Worm (Caenorhabditis elegans): ENCODE data around the gene W05H5.1.

W05H5.1 gene

ce11 chrII:12457275-12457674 lies 12.7 kb upstream of the W05H5.1 start, which contains the start of gene sre-38:
Gene sre-38, plus strand, starts transcription at chrII:12457575.
- TF ChIP-seq mdl-1 (tag; optimal IDR thresholded peaks at IDR 0.05) (no peak), hlh-4 (tag; optimal IDR thresholded peaks at IDR 0.05) (no peak), hpl-2 (GFP tag; optimal IDR thresholded peaks at IDR 0.05) (no peak), pag-3 (tag; optimal IDR thresholded peaks at IDR 0.05; ENCODE audit: borderline replicate concordance, insufficient read depth) (no peak), nhr-237 (tag; optimal IDR thresholded peaks at IDR 0.05) (no peak), nhr-71 (tag; optimal IDR thresholded peaks at IDR 0.05) (no peak), lin-39 (tag; optimal IDR thresholded peaks at IDR 0.05) (no peak), mep-1 (tag; optimal IDR thresholded peaks at IDR 0.05) (no peak), ceh-90 (tag; optimal IDR thresholded peaks at IDR 0.05) (no peak), efl-1 (optimal IDR thresholded peaks at IDR 0.05) (no peak), efl-1 (GFP tag; optimal IDR thresholded peaks at IDR 0.05 in 1 of 2) (no peak), snpc-4 (tag; optimal IDR thresholded peaks at IDR 0.05) (no peak), ztf-11 (tag; optimal IDR thresholded peaks at IDR 0.05) (no peak), nhr-77 (tag; optimal IDR thresholded peaks at IDR 0.05) (no peak), aha-1 (tag; optimal IDR thresholded peaks at IDR 0.05) (no peak), sup-37 (GFP tag; optimal IDR thresholded peaks at IDR 0.05) (no peak), F16B12.6 (tag; optimal IDR thresholded peaks at IDR 0.05) (no peak), unc-30 (tag; optimal IDR thresholded peaks at IDR 0.05) (no peak), sptf-1 (tag; optimal IDR thresholded peaks at IDR 0.05) (no peak), C04F5.9 (tag; optimal IDR thresholded peaks at IDR 0.05) (no peak), alr-1 (tag; optimal IDR thresholded peaks at IDR 0.05; ENCODE audit: borderline replicate concordance) (no peak)

ce11 chrII:12456633-12457032 lies 12.1 kb upstream of the W05H5.1 start, which contains the start of gene sre-32:
Gene sre-32, minus strand, starts transcription at chrII:12456733.
- no peak for TF ChIP-seq unc-98 (GFP tag; IDR thresholded peaks at IDR 0.05)
- no peak for TF ChIP-seq aha-1 (tag; optimal IDR thresholded peaks at IDR 0.05)
- TF ChIP-seq fkh-10 (GFP tag; optimal IDR thresholded peaks at IDR 0.05), result no peak
- no peak for TF ChIP-seq vab-15 (tag; optimal IDR thresholded peaks at IDR 0.05)
- TF ChIP-seq dsc-1 (tag; optimal IDR thresholded peaks at IDR 0.05), result no peak
- no peak for TF ChIP-seq aly-2 (tag; optimal IDR thresholded peaks at IDR 0.05)

ce11 chrII:12452754-12453352 lies 8.3 kb upstream of the W05H5.1 start, which contains the start of the genes sre-35 and sre-33:
Gene sre-35, minus strand, starts transcription at chrII:12452854.
Gene sre-33, plus strand, starts transcription at chrII:12453302.
- TF ChIP-seq ceh-8 (GFP tag; optimal IDR thresholded peaks at IDR 0.05) (no peak), sup-37 (GFP tag; optimal IDR thresholded peaks at IDR 0.05) (no peak), xbp-1 (tag; optimal IDR thresholded peaks at IDR 0.05) (no peak), mab-9 (GFP tag; IDR thresholded peaks at IDR 0.05) (no peak), efl-3 (GFP tag; optimal IDR thresholded peaks at IDR 0.05) (no peak), efl-1 (optimal IDR thresholded peaks at IDR 0.05) (no peak), efl-1 (GFP tag; optimal IDR thresholded peaks at IDR 0.05 in 1 of 2) (no peak), tlp-1 (tag; optimal IDR thresholded peaks at IDR 0.05) (no peak)

- TF ChIP-seq fkh-4 (tag; optimal IDR thresholded peaks at IDR 0.05; ENCODE audit: borderline replicate concordance), result no peak
- no peak for TF ChIP-seq Y116A8C.19 (tag; optimal IDR thresholded peaks at IDR 0.05; ENCODE audit: borderline replicate concordance)
- no peak for TF ChIP-seq ama-1 (optimal IDR thresholded peaks at IDR 0.05)
- TF ChIP-seq lin-13 (GFP tag; optimal IDR thresholded peaks at IDR 0.05), result no peak
- TF ChIP-seq ces-1 (GFP tag; optimal IDR thresholded peaks at IDR 0.05), result no peak
- no peak for TF ChIP-seq mef-2 (tag; optimal IDR thresholded peaks at IDR 0.05)
- no peak for TF ChIP-seq unc-62 (GFP tag; optimal IDR thresholded peaks at IDR 0.05)
- TF ChIP-seq nhr-76 (tag; optimal IDR thresholded peaks at IDR 0.05), result no peak
These were observed 5.3 kb upstream of the W05H5.1 start, which contains the start of gene sre-34 for ce11 chrII:12449849-12450248. Gene sre-34, plus strand, starts transcription at chrII:12450149.

Measured in whole organism, L1 larva.